Worm (Caenorhabditis elegans) whole organism, mixed stage, embryonic: Measurements from ENCODE around the gene C16C10.2.

ENCODE experiments used
- blmp-1 ChIP-seq: fragments of 150-350 bp; optimal IDR thresholded peaks from 2 replicates; lab custom pipeline; 2014; ENCODE audit warnings: missing biosample characterization, missing genetic modification characterization
- ces-1 ChIP-seq: fragments of 150-350 bp; optimal IDR thresholded peaks from 2 replicates; lab custom pipeline; 2014; ENCODE audit warnings: missing biosample characterization, missing genetic modification reagents, missing genetic modification characterization
- elt-3 ChIP-seq: fragments of 150-350 bp; optimal IDR thresholded peaks from 2 replicates; lab custom pipeline; 2014; ENCODE audit warnings: missing biosample characterization, missing genetic modification characterization
- mab-5 ChIP-seq: fragments of 150-350 bp; optimal IDR thresholded peaks from 2 replicates; lab custom pipeline; 2014; ENCODE audit warnings: missing biosample characterization, missing genetic modification characterization
- mep-1 ChIP-seq: fragments of 150-350 bp; optimal IDR thresholded peaks from 2 replicates; lab custom pipeline; 2017; ENCODE audit warnings: missing biosample characterization, missing genetic modification reagents, missing genetic modification characterization, inconsistent platforms
- nhr-12 ChIP-seq: fragments of 150-350 bp; optimal IDR thresholded peaks from 2 replicates; lab custom pipeline; 2014; ENCODE audit warnings: missing biosample characterization, missing genetic modification characterization
- nhr-2 ChIP-seq: fragments of 150-350 bp; optimal IDR thresholded peaks from 2 replicates; lab custom pipeline; 2014; ENCODE audit warnings: missing biosample characterization, missing genetic modification characterization
- nhr-28 ChIP-seq: fragments of 150-350 bp; optimal IDR thresholded peaks from 2 replicates; lab custom pipeline; 2014; ENCODE audit warnings: missing biosample characterization, missing genetic modification characterization
- pha-4 ChIP-seq: fragments of 150-350 bp; optimal IDR thresholded peaks from 2 replicates; lab custom pipeline; 2018; ENCODE audit warnings: missing biosample characterization, missing genetic modification reagents, missing genetic modification characterization
- sem-2 ChIP-seq: fragments of 200-800 bp; sonication (Bioruptor generic); optimal IDR thresholded peaks from 2 replicates; lab custom pipeline; 2018; ENCODE audit warnings: mild to moderate bottlenecking, missing genetic modification characterization, missing compliant biosample characterization
- snpc-4 ChIP-seq: fragments of 150-350 bp; optimal IDR thresholded peaks from 2 replicates; lab custom pipeline; 2014; ENCODE audit warnings: missing biosample characterization, missing genetic modification characterization
- sptf-1 ChIP-seq: sonication (generic microtip); optimal IDR thresholded peaks from 2 replicates; lab custom pipeline; 2017; ENCODE audit warnings: mild to moderate bottlenecking, missing genetic modification characterization, moderate library complexity, missing compliant biosample characterization
- tbx-8 ChIP-seq: fragments of 200-800 bp; sonication (Bioruptor generic); optimal IDR thresholded peaks from 2 replicates; lab custom pipeline; 2018; ENCODE audit warnings: mild to moderate bottlenecking, missing genetic modification characterization, moderate library complexity, missing compliant biosample characterization
- zip-8 ChIP-seq: fragments of 150-350 bp; optimal IDR thresholded peaks from 2 replicates; lab custom pipeline; 2014; ENCODE audit warnings: missing biosample characterization, missing genetic modification characterization

DNA sequence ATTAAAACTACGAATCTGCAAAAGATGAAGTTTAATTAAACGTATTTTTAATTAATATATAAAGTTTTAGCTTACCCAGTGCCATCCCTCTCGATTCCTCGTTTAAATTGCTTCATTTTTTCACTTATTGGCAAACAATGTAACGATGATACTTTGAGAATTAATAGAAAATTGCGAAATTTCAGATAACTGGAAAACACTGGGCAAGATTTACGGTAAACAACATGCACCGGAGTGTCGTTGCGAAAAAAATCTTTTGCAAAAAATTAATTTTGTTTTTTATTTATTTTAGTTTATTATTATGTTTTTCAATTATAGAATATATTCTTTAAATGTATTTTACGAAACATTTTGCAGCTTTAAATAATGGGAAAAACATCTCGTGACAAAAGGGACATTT lies 25.6 kb upstream of the C16C10.2 start, which contains the start of the genes pelo-1 and R74.7:
- TF ChIP-seq nhr-12, result no peak
- no peak for TF ChIP-seq nhr-28 (tag; lab: Kevin White, UChicago)
- TF ChIP-seq sem-2, result no peak
- no peak for TF ChIP-seq nhr-2 (tag; lab: Kevin White, UChicago)
- no peak for TF ChIP-seq pha-4 (tag; lab: Kevin White, UChicago)
- TF ChIP-seq sptf-1 (tag; lab: Kevin White, UChicago), result no peak
- no peak for TF ChIP-seq tbx-8 (GFP tag; lab: Kevin White, UChicago)
- no peak for TF ChIP-seq snpc-4 (tag; lab: Kevin White, UChicago)
- TF ChIP-seq elt-3 (tag; lab: Kevin White, UChicago), result no peak
- TF ChIP-seq mep-1, result no peak
- peak; percentile 14 for TF ChIP-seq ces-1
- no peak for TF ChIP-seq mab-5 (tag; lab: Kevin White, UChicago)
- TF ChIP-seq blmp-1 (tag; lab: Kevin White, UChicago), result no peak
- no peak for TF ChIP-seq zip-8 (tag; lab: Kevin White, UChicago)
